Worm (Caenorhabditis elegans) whole organism, midembryonic: ENCODE data around the gene kat-1.

Source experiments
- T22C8.4 ChIP-seq: fragments of 200-800 bp; sonication (Bioruptor generic); IDR thresholded peaks from 2 replicates; pipeline ENCODE4 v1.3.6; 2022; ENCODE audit warnings: missing genetic modification characterization, missing compliant biosample characterization
- flt-1 ChIP-seq: fragments of 200-800 bp; sonication (Bioruptor generic); IDR thresholded peaks from 2 replicates; pipeline ENCODE4 v1.3.6; 2022; ENCODE audit warnings: missing genetic modification characterization, missing compliant biosample characterization
- med-1 ChIP-seq: sonication (generic microtip); optimal IDR thresholded peaks from 2 replicates; lab custom pipeline; 2017; ENCODE audit warnings: missing genetic modification characterization, mild to moderate bottlenecking, missing compliant biosample characterization, antibody characterized with exemption, missing genetic modification reagents; ENCODE audit not compliant: insufficient read depth
- ref-1 ChIP-seq: fragments of 200-800 bp; sonication (Bioruptor generic); conservative IDR thresholded peaks from 2 replicates; pipeline ENCODE4 v1.3.6; 2022; ENCODE audit warnings: missing genetic modification reagents, missing genetic modification characterization, missing compliant biosample characterization

DNA sequence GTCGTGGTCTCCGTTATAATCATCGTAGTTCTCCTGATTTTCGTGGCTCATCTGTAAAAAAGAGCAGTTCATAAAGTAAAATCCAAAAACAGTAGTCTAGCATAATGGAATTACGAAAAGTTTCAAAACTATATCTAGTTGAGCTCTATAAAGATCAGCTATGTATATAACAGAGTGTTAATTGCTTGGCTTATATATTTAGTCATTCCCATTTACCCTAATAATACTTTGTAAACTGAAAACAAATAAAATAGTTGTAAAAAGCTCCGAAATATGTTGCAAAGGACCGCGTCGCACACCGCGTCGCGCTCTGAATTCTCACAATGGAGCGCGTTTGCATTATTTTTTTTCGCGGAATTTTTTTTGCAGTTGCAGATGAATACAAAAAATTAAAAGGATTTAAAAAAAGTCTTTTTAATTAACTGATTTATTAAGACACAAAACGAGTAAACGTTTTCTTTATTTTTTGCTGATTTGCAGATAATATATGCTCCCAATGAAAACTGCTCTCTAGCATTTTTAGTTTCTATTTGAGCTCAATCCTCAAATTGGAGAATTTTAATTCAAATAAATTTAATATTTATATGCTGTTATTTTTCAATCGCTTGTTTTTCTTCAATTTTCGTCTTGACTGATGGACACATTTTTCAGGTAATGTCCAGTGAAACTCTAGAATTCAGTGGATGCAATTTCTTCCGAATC lies 23.4 kb upstream of the kat-1 start, which contains the start of the genes tcer-1 and ZK1127.5:
- TF ChIP-seq med-1 (GFP tag; lab: Kevin White, UChicago) = no peak
- no peak for TF ChIP-seq ref-1 (GFP tag; lab: Robert Waterston, UW)
- TF ChIP-seq T22C8.4 = no peak
- TF ChIP-seq flt-1 (GFP tag; lab: Robert Waterston, UW) = no peak
